Worm (Caenorhabditis elegans) whole organism, L4/young adult: ENCODE data around the gene fbxa-179.

ENCODE experiments used
- W03F9.2 ChIP-seq: fragments of 150-350 bp; optimal IDR thresholded peaks from 2 replicates; lab custom pipeline; 2014; ENCODE audit warnings: missing biosample characterization, missing genetic modification characterization
- him-1 ChIP-seq: sonication (generic microtip); optimal IDR thresholded peaks from 2 replicates; lab custom pipeline; 2016; ENCODE audit warnings: missing genotype, missing genetic modification reagents, missing genetic modification characterization, missing compliant biosample characterization

DNA sequence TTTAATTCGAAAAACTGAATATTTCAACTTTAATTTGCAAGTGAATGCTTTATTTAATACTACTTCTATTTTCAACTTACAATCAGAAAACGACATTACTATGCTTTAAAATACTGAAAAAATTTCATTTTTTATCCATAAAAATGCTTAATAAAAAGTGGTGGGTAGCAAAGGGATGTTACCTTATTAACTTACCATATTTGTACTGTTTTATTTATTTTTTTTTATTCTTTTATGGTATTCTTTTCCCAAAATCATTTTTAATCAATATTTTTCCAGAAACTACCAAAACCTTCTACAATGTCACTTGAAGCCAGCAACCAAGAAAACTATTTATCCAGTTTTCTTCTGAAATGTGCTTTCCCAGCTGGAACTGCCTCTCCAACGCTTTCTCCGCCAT is 29.7 kb downstream of the fbxa-179 start, which contains the start of gene Y60A9.3:
- no peak for TF ChIP-seq him-1
- no peak for TF ChIP-seq W03F9.2 (tag; lab: Kevin White, UChicago)
